Fruit fly (Drosophila melanogaster): Measurements from ENCODE around the gene tos.

The tos gene

DNA sequence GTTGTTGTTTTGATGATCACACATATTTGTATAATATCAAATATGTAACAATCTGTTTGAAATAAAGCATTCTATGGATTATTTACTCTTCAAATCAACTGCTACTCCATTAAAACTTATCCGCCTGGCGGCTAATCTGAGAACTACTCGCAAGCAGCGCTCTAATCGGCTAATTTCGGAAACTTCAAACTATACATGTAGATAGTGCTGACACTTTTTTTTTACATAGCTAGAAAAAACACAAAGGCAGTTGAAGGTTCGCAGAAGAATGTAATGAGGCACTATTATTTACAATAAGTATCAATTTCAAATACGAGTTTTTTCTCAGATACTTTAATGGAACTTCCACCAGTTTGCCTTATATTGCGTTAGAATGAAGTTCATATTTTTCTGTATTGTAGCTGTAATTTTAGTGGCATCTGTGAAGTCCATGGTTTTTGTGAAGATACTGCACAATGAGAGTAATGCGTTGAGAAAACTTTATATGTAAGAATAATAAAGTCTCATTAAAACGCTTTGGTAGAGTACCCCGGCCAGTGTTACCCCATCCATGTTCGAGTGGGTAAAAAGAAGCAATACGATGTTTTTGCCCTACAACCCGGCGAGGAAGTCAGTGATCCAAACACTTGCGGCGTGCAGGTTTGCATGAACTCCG is 15.8 kb downstream of the tos start (continued):
- peak; percentile 15 for TF ChIP-seq HHEX (GFP tag; optimal IDR thresholded peaks at IDR 0.05)
- TF ChIP-seq CG17802 (tag; optimal IDR thresholded peaks at IDR 0.05), result peak; percentile 37
- TF ChIP-seq CG13123 (GFP tag; optimal IDR thresholded peaks at IDR 0.05), result peak; percentile 4
- peak; percentile 19 for TF ChIP-seq CG1792 (GFP tag; optimal IDR thresholded peaks at IDR 0.05)
- TF ChIP-seq tap (tag; optimal IDR thresholded peaks at IDR 0.05), result no peak
- TF ChIP-seq luna (GFP tag; optimal IDR thresholded peaks at IDR 0.05), result no peak
- TF ChIP-seq D (optimal IDR thresholded peaks at IDR 0.05), result no peak
- TF ChIP-seq D (GFP tag; optimal IDR thresholded peaks at IDR 0.05), result no peak
- TF ChIP-seq CG7556 (GFP tag; optimal IDR thresholded peaks at IDR 0.05), result no peak
- no peak for TF ChIP-seq Hr39 (optimal IDR thresholded peaks at IDR 0.05)
- TF ChIP-seq Hr78 (GFP tag; optimal IDR thresholded peaks at IDR 0.05), result no peak
- TF ChIP-seq croc (GFP tag; conservative IDR thresholded peaks at IDR 0.05), result no peak
- TF ChIP-seq CG10321 (GFP tag; IDR thresholded peaks at IDR 0.05), result no peak
- TF ChIP-seq BEAF-32 (GFP tag; optimal IDR thresholded peaks at IDR 0.05), result no peak
- TF ChIP-seq CHES-1-like (GFP tag; optimal IDR thresholded peaks at IDR 0.05), result no peak
- peak; percentile 67 for TF ChIP-seq CG14667 (GFP tag; IDR thresholded peaks at IDR 0.05)
- TF ChIP-seq CG11696 (GFP tag; IDR thresholded peaks at IDR 0.05), result 0 out of 2 replicates have a peak, but pooled peaks have one; percentile 13
- TF ChIP-seq CG2116 (GFP tag; optimal IDR thresholded peaks at IDR 0.05), result peak; percentile 10
- no peak for TF ChIP-seq sim (GFP tag; IDR thresholded peaks at IDR 0.05)
- TF ChIP-seq NFAT (GFP tag; IDR thresholded peaks at IDR 0.05), result peak; percentile 82
- no peak for TF ChIP-seq CG16815 (GFP tag; optimal IDR thresholded peaks at IDR 0.05)
- TF ChIP-seq CG10565 (GFP tag; optimal IDR thresholded peaks at IDR 0.05), result no peak
- peak; percentile 9 for TF ChIP-seq lab (GFP tag; optimal IDR thresholded peaks at IDR 0.05)
- no peak for TF ChIP-seq tll (GFP tag; optimal IDR thresholded peaks at IDR 0.05)
- TF ChIP-seq CG6791 (GFP tag; IDR thresholded peaks at IDR 0.05; ENCODE audit: partially characterized antibody), result peak; percentile 12; the same call in 1 of the 3 replicates
- TF ChIP-seq toy (GFP tag; IDR thresholded peaks at IDR 0.05), result no peak
- TF ChIP-seq dan (GFP tag; IDR thresholded peaks at IDR 0.05), result no peak
- no peak for TF ChIP-seq CG18599 (GFP tag; optimal IDR thresholded peaks at IDR 0.05)
- no peak for TF ChIP-seq CG3995 (GFP tag; optimal IDR thresholded peaks at IDR 0.05)
- TF ChIP-seq zf30C (GFP tag; optimal IDR thresholded peaks at IDR 0.05), result no peak
- no peak for TF ChIP-seq gcm2 (GFP tag; optimal IDR thresholded peaks at IDR 0.05)
- TF ChIP-seq CG3838 (GFP tag; optimal IDR thresholded peaks at IDR 0.05), result no peak
- TF ChIP-seq CG30431 (GFP tag; optimal IDR thresholded peaks at IDR 0.05), result no peak
- TF ChIP-seq btn (GFP tag; optimal IDR thresholded peaks at IDR 0.05), result peak; percentile 30
- no peak for TF ChIP-seq CG1233 (GFP tag; optimal IDR thresholded peaks at IDR 0.05)
- peak; percentile 61 for TF ChIP-seq bcd (GFP tag; optimal IDR thresholded peaks at IDR 0.05)
- TF ChIP-seq CG14014 (GFP tag; IDR thresholded peaks at IDR 0.05), result 0 out of 2 replicates have a peak, but pooled peaks have one; percentile 31
- peak; percentile 67 for TF ChIP-seq CG34422 (GFP tag; IDR thresholded peaks at IDR 0.05)
- TF ChIP-seq CG17359 (tag; optimal IDR thresholded peaks at IDR 0.05), result peak; percentile 34
- no peak for TF ChIP-seq stc (GFP tag; IDR thresholded peaks at IDR 0.05)
- no peak for TF ChIP-seq HLHmδ (GFP tag; optimal IDR thresholded peaks at IDR 0.05)
- TF ChIP-seq CG17385 (GFP tag; optimal IDR thresholded peaks at IDR 0.05), result peak; percentile 4
- no peak for TF ChIP-seq CG9215 (GFP tag; IDR thresholded peaks at IDR 0.05)
- TF ChIP-seq CG6854 (GFP tag; optimal IDR thresholded peaks at IDR 0.05), result no peak
- peak; percentile 40; the same call in 1 of the 2 replicates for TF ChIP-seq CG13287 (GFP tag; IDR thresholded peaks at IDR 0.05; ENCODE audit: partially characterized antibody)
- no peak for TF ChIP-seq fd64A (GFP tag; optimal IDR thresholded peaks at IDR 0.05)
- TF ChIP-seq E2f2 (GFP tag; IDR thresholded peaks at IDR 0.05), result peak; percentile 27; the same call in 1 of the 2 replicates
- TF ChIP-seq psq (GFP tag; optimal IDR thresholded peaks at IDR 0.05), result no peak
- peak; percentile 92 for TF ChIP-seq CG14710 (tag; optimal IDR thresholded peaks at IDR 0.05)
- TF ChIP-seq shn (GFP tag; optimal IDR thresholded peaks at IDR 0.05), result peak; percentile 38

Data from whole organism, embryonic.